Worm (Caenorhabditis elegans) whole organism, young adult: Measurements from ENCODE around the gene ttr-17.

Experiments used
- B0336.3 ChIP-seq: fragments of 200-800 bp; sonication (Bioruptor generic); IDR thresholded peaks from 2 replicates; pipeline ENCODE4 v1.3.6; 2022; ENCODE audit warnings: missing genetic modification characterization, missing compliant biosample characterization
- C06A6.2 ChIP-seq: fragments of 200-800 bp; sonication (Bioruptor generic); conservative IDR thresholded peaks from 2 replicates; pipeline ENCODE4 v1.3.6; 2022; ENCODE audit warnings: missing genetic modification characterization, missing compliant biosample characterization
- C17E4.6 ChIP-seq: fragments of 200-800 bp; sonication (Bioruptor generic); IDR thresholded peaks from 2 replicates; pipeline ENCODE4 v1.3.6; 2022; ENCODE audit warnings: missing genetic modification reagents, missing genetic modification characterization, missing compliant biosample characterization
- F23B12.7 ChIP-seq: sonication (generic microtip); optimal IDR thresholded peaks from 2 replicates; lab custom pipeline; 2017; ENCODE audit warnings: missing genetic modification characterization, mild to moderate bottlenecking, missing compliant biosample characterization, antibody characterized with exemption, moderate library complexity; ENCODE audit not compliant: insufficient read depth
- F33H1.4 ChIP-seq: fragments of 200-800 bp; sonication (Bioruptor generic); IDR thresholded peaks from 2 replicates; pipeline ENCODE4 v1.3.6; 2022; ENCODE audit warnings: missing genetic modification reagents, missing genetic modification characterization, missing compliant biosample characterization
- F49E8.2 ChIP-seq: sonication (generic microtip); optimal IDR thresholded peaks from 3 replicates; lab custom pipeline; 2017; ENCODE audit warnings: missing genetic modification characterization, mild to moderate bottlenecking, missing compliant biosample characterization, antibody characterized with exemption, moderate library complexity; ENCODE audit not compliant: insufficient read depth
- F52B5.7 ChIP-seq: sonication (generic microtip); optimal IDR thresholded peaks from 2 replicates; lab custom pipeline; 2016; ENCODE audit warnings: mild to moderate bottlenecking, missing genetic modification characterization, missing compliant biosample characterization
- F57C9.4 ChIP-seq: sonication (generic microtip); optimal IDR thresholded peaks from 2 replicates; lab custom pipeline; 2017; ENCODE audit warnings: mild to moderate bottlenecking, missing genetic modification characterization, missing compliant biosample characterization
- Y53G8AR.9 ChIP-seq: fragments of 200-800 bp; sonication (Bioruptor generic); conservative IDR thresholded peaks from 2 replicates; pipeline ENCODE4 v1.3.6; 2022; ENCODE audit warnings: missing genetic modification reagents, missing genetic modification characterization, missing compliant biosample characterization
- aptf-3 ChIP-seq: fragments of 200-800 bp; sonication (Bioruptor generic); IDR thresholded peaks from 2 replicates; pipeline ENCODE4 v1.3.6; 2022; ENCODE audit warnings: missing genetic modification characterization, missing compliant biosample characterization
- atf-7 ChIP-seq: sonication (generic microtip); optimal IDR thresholded peaks from 2 replicates; lab custom pipeline; 2017; ENCODE audit warnings: mild to moderate bottlenecking, missing genetic modification characterization, missing compliant biosample characterization
- athp-1 ChIP-seq: sonication (generic microtip); optimal IDR thresholded peaks from 2 replicates; lab custom pipeline; 2017; ENCODE audit warnings: mild to moderate bottlenecking, missing genetic modification characterization, missing compliant biosample characterization
- attf-5 ChIP-seq: fragments of 200-800 bp; sonication (Bioruptor generic); optimal IDR thresholded peaks from 2 replicates; lab custom pipeline; 2018; ENCODE audit warnings: mild to moderate bottlenecking, missing genetic modification characterization, missing compliant biosample characterization
- ccch-3 ChIP-seq: fragments of 200-800 bp; sonication (Bioruptor generic); optimal IDR thresholded peaks from 2 replicates; lab custom pipeline; 2018; ENCODE audit warnings: mild to moderate bottlenecking, missing genetic modification characterization, missing compliant biosample characterization
- ceh-27 ChIP-seq: fragments of 200-800 bp; sonication (Bioruptor generic); optimal IDR thresholded peaks from 2 replicates; lab custom pipeline; 2018; ENCODE audit warnings: mild to moderate bottlenecking, missing genetic modification characterization, moderate library complexity, missing compliant biosample characterization
- ceh-40 ChIP-seq: fragments of 200-800 bp; sonication (Bioruptor generic); IDR thresholded peaks from 2 replicates; pipeline ENCODE4 v1.3.6; 2022; ENCODE audit warnings: missing genetic modification characterization, missing compliant biosample characterization
- ekl-4 ChIP-seq: fragments of 200-800 bp; sonication (Bioruptor generic); IDR thresholded peaks from 2 replicates; pipeline ENCODE4 v1.3.6; 2022; ENCODE audit warnings: missing genetic modification reagents, missing genetic modification characterization, missing compliant biosample characterization
- ets-4 ChIP-seq: fragments of 200-800 bp; sonication (Bioruptor generic); optimal IDR thresholded peaks from 2 replicates; lab custom pipeline; 2018; ENCODE audit warnings: mild to moderate bottlenecking, missing genetic modification characterization, missing compliant biosample characterization
- gei-17 ChIP-seq: fragments of 200-800 bp; sonication (Bioruptor generic); optimal IDR thresholded peaks from 2 replicates; lab custom pipeline; 2018; ENCODE audit warnings: mild to moderate bottlenecking, missing genetic modification characterization, missing compliant biosample characterization
- hmg-1.2 ChIP-seq: fragments of 200-800 bp; sonication (Bioruptor generic); IDR thresholded peaks from 2 replicates; pipeline ENCODE4 v1.3.6; 2022; ENCODE audit warnings: missing genetic modification reagents, missing genetic modification characterization, missing compliant biosample characterization
- hmg-20 ChIP-seq: fragments of 200-800 bp; sonication (Bioruptor generic); IDR thresholded peaks from 2 replicates; pipeline ENCODE4 v1.3.6; 2022; ENCODE audit warnings: missing genetic modification reagents, missing genetic modification characterization, missing compliant biosample characterization
- hsf-1 ChIP-seq: fragments of 200-800 bp; sonication (Bioruptor generic); IDR thresholded peaks from 2 replicates; pipeline ENCODE4 v1.3.6; 2022; ENCODE audit warnings: missing genetic modification reagents, missing genetic modification characterization, missing compliant biosample characterization
- lag-1 ChIP-seq: fragments of 200-800 bp; sonication (Bioruptor generic); IDR thresholded peaks from 2 replicates; pipeline ENCODE4 v1.3.6; 2022; ENCODE audit warnings: missing genetic modification reagents, missing genetic modification characterization, missing compliant biosample characterization
- lsl-1 ChIP-seq: fragments of 200-800 bp; sonication (Bioruptor generic); optimal IDR thresholded peaks from 2 replicates; lab custom pipeline; 2018; ENCODE audit warnings: mild to moderate bottlenecking, missing genetic modification characterization, moderate library complexity, missing compliant biosample characterization
- madf-10 ChIP-seq: sonication (generic microtip); optimal IDR thresholded peaks from 2 replicates; lab custom pipeline; 2016; ENCODE audit warnings: mild to moderate bottlenecking, missing genetic modification characterization, missing compliant biosample characterization
- madf-3 ChIP-seq: fragments of 200-800 bp; sonication (Bioruptor generic); IDR thresholded peaks from 2 replicates; pipeline ENCODE4 v1.3.6; 2022; ENCODE audit warnings: missing genetic modification reagents, missing genetic modification characterization, missing compliant biosample characterization
- madf-6 ChIP-seq: fragments of 200-800 bp; sonication (Bioruptor generic); IDR thresholded peaks from 2 replicates; pipeline ENCODE4 v1.3.6; 2022; ENCODE audit warnings: missing genetic modification reagents, missing genetic modification characterization, missing compliant biosample characterization
- madf-8 ChIP-seq: fragments of 200-800 bp; sonication (Bioruptor generic); conservative IDR thresholded peaks from 2 replicates; pipeline ENCODE4 v1.3.6; 2022; ENCODE audit warnings: missing genetic modification reagents, missing genetic modification characterization, missing compliant biosample characterization
- mcd-1 ChIP-seq: fragments of 200-800 bp; sonication (Bioruptor generic); IDR thresholded peaks from 2 replicates; pipeline ENCODE4 v1.3.6; 2022; ENCODE audit warnings: missing genetic modification reagents, missing genetic modification characterization, missing compliant biosample characterization
- mes-4 ChIP-seq: sonication (generic microtip); optimal IDR thresholded peaks from 2 replicates; lab custom pipeline; 2016; ENCODE audit warnings: missing genotype, missing genetic modification characterization, missing compliant biosample characterization
- nfyb-1 ChIP-seq: fragments of 200-800 bp; sonication (Bioruptor generic); IDR thresholded peaks from 2 replicates; pipeline ENCODE4 v1.3.6; 2022; ENCODE audit warnings: missing genetic modification reagents, missing genetic modification characterization, missing compliant biosample characterization
- nhr-120 ChIP-seq: fragments of 200-800 bp; sonication (Bioruptor generic); IDR thresholded peaks from 2 replicates; pipeline ENCODE4 v1.3.6; 2022; ENCODE audit warnings: missing genetic modification characterization, missing compliant biosample characterization
- nhr-80 ChIP-seq: sonication (generic microtip); optimal IDR thresholded peaks from 2 replicates; lab custom pipeline; 2016; ENCODE audit warnings: missing genetic modification characterization, missing compliant biosample characterization
- pha-4 ChIP-seq: fragments of 150-350 bp; sonication (generic microtip); optimal IDR thresholded peaks from 2 replicates; lab custom pipeline; 2014; ENCODE audit warnings: missing biosample characterization, missing genetic modification reagents, missing genetic modification characterization
- rcor-1 ChIP-seq: fragments of 200-800 bp; sonication (Bioruptor generic); IDR thresholded peaks from 2 replicates; pipeline ENCODE4 v1.3.6; 2022; ENCODE audit warnings: missing genetic modification reagents, missing genetic modification characterization, missing compliant biosample characterization
- rpc-1 ChIP-seq, 2 experiments: fragments of 150-350 bp in 1 of 2; sonication (generic microtip) in 1 of 2; optimal IDR thresholded peaks; 2 replicates each; lab custom pipeline; 2014 to 2018; ENCODE audit warnings: missing biosample characterization in 1 of 2, missing genetic modification characterization in 1 of 2, missing genetic modification reagents in 1 of 2, missing genotype in 1 of 2
- snpc-3.4 ChIP-seq: sonication (generic microtip); optimal IDR thresholded peaks from 2 replicates; lab custom pipeline; 2017; ENCODE audit warnings: missing genetic modification characterization, mild to moderate bottlenecking, missing compliant biosample characterization, antibody characterized with exemption, moderate library complexity, missing genotype, missing genetic modification reagents
- sptf-2 ChIP-seq: fragments of 200-800 bp; sonication (Bioruptor generic); optimal IDR thresholded peaks from 2 replicates; lab custom pipeline; 2018; ENCODE audit warnings: mild to moderate bottlenecking, missing genetic modification characterization, missing compliant biosample characterization
- tbp1 ChIP-seq: fragments of 200-800 bp; sonication (Bioruptor generic); optimal IDR thresholded peaks from 2 replicates; lab custom pipeline; 2018; ENCODE audit warnings: mild to moderate bottlenecking, missing genetic modification characterization, missing compliant biosample characterization
- unc-130 ChIP-seq: sonication (generic microtip); optimal IDR thresholded peaks from 2 replicates; lab custom pipeline; 2016; ENCODE audit warnings: missing genetic modification reagents, missing genetic modification characterization, missing compliant biosample characterization
- unc-62 ChIP-seq: fragments of 150-350 bp; optimal IDR thresholded peaks from 2 replicates; lab custom pipeline; 2014; ENCODE audit warnings: missing biosample characterization, missing genetic modification reagents, missing genetic modification characterization
- xnd-1 ChIP-seq: sonication (generic microtip); optimal IDR thresholded peaks from 2 replicates; lab custom pipeline; 2016; ENCODE audit warnings: missing genotype, missing genetic modification reagents, missing genetic modification characterization, missing compliant biosample characterization
- ztf-18 ChIP-seq: sonication (generic microtip); optimal IDR thresholded peaks from 2 replicates; lab custom pipeline; 2016; ENCODE audit warnings: missing genotype, mild to moderate bottlenecking, missing genetic modification characterization, missing compliant biosample characterization
- ztf-26 ChIP-seq: sonication (generic microtip); optimal IDR thresholded peaks from 2 replicates; lab custom pipeline; 2017; ENCODE audit warnings: missing genetic modification characterization, missing compliant biosample characterization

The ttr-17 gene

DNA sequence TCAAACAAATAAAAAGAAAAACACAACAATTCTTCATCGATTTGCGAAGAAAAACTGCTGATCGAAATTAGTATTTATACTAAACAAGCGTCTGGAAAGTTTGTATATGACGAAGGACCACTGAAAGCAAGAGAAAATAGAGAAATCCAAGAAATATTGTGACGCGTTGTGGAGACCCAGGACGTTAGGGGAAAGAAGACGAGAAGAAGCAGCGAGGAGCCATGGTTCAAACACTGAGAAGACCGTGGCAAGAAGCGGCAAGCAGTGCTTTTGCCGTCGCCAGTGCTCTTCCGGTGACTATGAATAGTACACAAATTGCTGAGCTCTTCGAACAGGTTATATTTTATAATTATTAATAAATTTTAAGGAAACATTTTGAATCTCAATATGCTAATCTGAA lies 28.2 kb downstream of the ttr-17 start:
- peak; percentile 58; the same call in 1 of the 2 replicates for TF ChIP-seq hmg-1.2 (GFP tag; lab: Robert Waterston, UW)
- TF ChIP-seq F52B5.7 (tag; lab: Kevin White, UChicago) = no peak
- TF ChIP-seq, all 124 proteins: peak for 1

ce11 chrIV:11038618-11038664 lies 28.4 kb downstream of the ttr-17 start, which contains the start of gene kdin-1:
kdin-1 (plus strand) TSS chrIV:11038655.
- TF ChIP-seq ccch-3 (GFP tag; lab: Kevin White, UChicago) = no peak
- no peak for TF ChIP-seq nfyb-1 (GFP tag; lab: Robert Waterston, UW)
- no peak for TF ChIP-seq ztf-18
- TF ChIP-seq hmg-20 (GFP tag; lab: Robert Waterston, UW) = no peak
- no peak for TF ChIP-seq rpc-1 (optimal IDR thresholded peaks at IDR 0.05; lab: Kevin White, UChicago)
- no peak for TF ChIP-seq rpc-1 (tag; optimal IDR thresholded peaks at IDR 0.05; lab: Kevin White, UChicago)
- TF ChIP-seq mes-4 (tag; lab: Kevin White, UChicago) = no peak
- no peak for TF ChIP-seq pha-4
- no peak for TF ChIP-seq nhr-120
- no peak for TF ChIP-seq aptf-3
- TF ChIP-seq ceh-27 (GFP tag; lab: Kevin White, UChicago) = no peak
- no peak for TF ChIP-seq hsf-1 (GFP tag; lab: Robert Waterston, UW)
- TF ChIP-seq attf-5 (GFP tag; lab: Kevin White, UChicago) = no peak
- no peak for TF ChIP-seq C06A6.2 (GFP tag; lab: Robert Waterston, UW)
- TF ChIP-seq, all 124 proteins: peak for 0

DNA sequence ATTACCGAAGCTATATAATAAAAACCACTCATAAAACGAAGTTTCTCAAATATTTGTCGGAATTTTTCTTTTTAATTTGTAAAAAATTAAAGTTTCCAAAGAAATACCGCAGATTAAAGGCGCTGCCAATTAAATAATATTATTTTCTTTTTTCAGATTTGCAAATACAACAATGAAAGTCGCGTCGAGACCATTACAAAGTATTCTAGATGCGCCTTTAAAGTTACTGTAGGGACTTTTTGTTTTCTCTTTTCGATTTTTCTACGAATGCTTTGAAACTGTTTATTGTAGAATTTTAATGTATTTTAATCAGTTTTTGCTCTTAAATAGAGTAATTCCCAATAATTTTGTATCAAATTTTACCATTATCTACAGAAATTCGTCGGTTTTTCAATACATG lies 28.6 kb downstream of the ttr-17 start:
- TF ChIP-seq mcd-1 (GFP tag; lab: Robert Waterston, UW) (no peak), F33H1.4 (GFP tag; lab: Robert Waterston, UW) (peak; percentile 78), madf-6 (GFP tag; lab: Robert Waterston, UW) (peak; percentile 61), madf-8 (GFP tag; lab: Robert Waterston, UW) (0 out of 2 replicates have a peak, but pooled peaks have one; percentile 18), lsl-1 (GFP tag; lab: Kevin White, UChicago) (peak; percentile 76), madf-3 (GFP tag; lab: Robert Waterston, UW) (no peak), xnd-1 (tag; lab: Kevin White, UChicago) (peak; percentile 64)

- no peak for TF ChIP-seq unc-62
- TF ChIP-seq lsl-1 (GFP tag; lab: Kevin White, UChicago) = no peak
- peak; percentile 35; the same call in 1 of the 2 replicates for TF ChIP-seq hsf-1 (GFP tag; lab: Robert Waterston, UW)
- TF ChIP-seq ceh-40 (GFP tag; lab: Robert Waterston, UW) = no peak
- no peak for TF ChIP-seq ztf-26 (tag; lab: Kevin White, UChicago)
- no peak for TF ChIP-seq snpc-3.4 (tag; lab: Kevin White, UChicago)
- peak; percentile 16 for TF ChIP-seq atf-7 (tag; lab: Kevin White, UChicago)
- no peak for TF ChIP-seq xnd-1 (tag; lab: Kevin White, UChicago)
- TF ChIP-seq ccch-3 (GFP tag; lab: Kevin White, UChicago) = no peak
- peak; percentile 71 for TF ChIP-seq B0336.3 (GFP tag; lab: Robert Waterston, UW)
- TF ChIP-seq F23B12.7 = no peak
- TF ChIP-seq rcor-1 = no peak
- no peak for TF ChIP-seq sptf-2
- TF ChIP-seq C17E4.6 (GFP tag; lab: Robert Waterston, UW) = no peak
- TF ChIP-seq F49E8.2 = peak; percentile 24
- TF ChIP-seq F57C9.4 (tag; lab: Kevin White, UChicago) = no peak
- peak; percentile 7 for TF ChIP-seq ztf-18
- peak; percentile 71 for TF ChIP-seq Y53G8AR.9
- TF ChIP-seq madf-3 (GFP tag; lab: Robert Waterston, UW) = no peak
- peak; percentile 16 for TF ChIP-seq athp-1 (tag; lab: Kevin White, UChicago)
- peak; percentile 7 for TF ChIP-seq tbp1
- no peak for TF ChIP-seq unc-130 (GFP tag; lab: Kevin White, UChicago)
- peak; percentile 67 for TF ChIP-seq nhr-80 (tag; lab: Kevin White, UChicago)
- peak; percentile 52; the same call in 1 of the 2 replicates for TF ChIP-seq madf-6 (GFP tag; lab: Robert Waterston, UW)
- no peak for TF ChIP-seq ets-4 (GFP tag; lab: Kevin White, UChicago)
- TF ChIP-seq gei-17 (GFP tag; lab: Kevin White, UChicago) = no peak
- no peak for TF ChIP-seq lag-1 (GFP tag; lab: Robert Waterston, UW)
- TF ChIP-seq madf-10 (tag; lab: Kevin White, UChicago) = no peak
- TF ChIP-seq ekl-4 (GFP tag; lab: Robert Waterston, UW) = 0 out of 2 replicates have a peak, but pooled peaks have one; percentile 16
These were observed 29.6 kb downstream of the ttr-17 start for ce11 chrIV:11037118-11037719.
